Worm (Caenorhabditis elegans) whole organism, L1 larva: ENCODE results near the gene fip-4.

Source experiments
- C04F5.9 ChIP-seq: sonication (generic microtip); optimal IDR thresholded peaks from 2 replicates; lab custom pipeline; 2016; ENCODE audit warnings: missing genetic modification characterization, missing compliant biosample characterization
- C34B4.2 ChIP-seq: sonication (generic microtip); optimal IDR thresholded peaks from 2 replicates; lab custom pipeline; 2017; ENCODE audit warnings: mild to moderate bottlenecking, missing genetic modification characterization, missing compliant biosample characterization
- alr-1 ChIP-seq: fragments of 200-800 bp; sonication (Bioruptor generic); optimal IDR thresholded peaks from 2 replicates; lab custom pipeline; 2018; ENCODE audit warnings: borderline replicate concordance, mild to moderate bottlenecking, missing genetic modification characterization, missing compliant biosample characterization
- aly-2 ChIP-seq: fragments of 150-350 bp; optimal IDR thresholded peaks from 2 replicates; lab custom pipeline; 2014; ENCODE audit warnings: missing biosample characterization, missing genetic modification characterization
- ama-1 ChIP-seq: fragments of 150-350 bp; optimal IDR thresholded peaks from 2 replicates; lab custom pipeline; 2014
- blmp-1 ChIP-seq: fragments of 150-350 bp; optimal IDR thresholded peaks from 2 replicates; lab custom pipeline; 2014; ENCODE audit warnings: missing biosample characterization, missing genetic modification characterization
- ceh-63 ChIP-seq: fragments of 200-800 bp; sonication (Bioruptor generic); optimal IDR thresholded peaks from 2 replicates; lab custom pipeline; 2018; ENCODE audit warnings: mild to moderate bottlenecking, missing genetic modification characterization, missing compliant biosample characterization
- ceh-8 ChIP-seq: fragments of 200-800 bp; sonication (Bioruptor generic); optimal IDR thresholded peaks from 2 replicates; lab custom pipeline; 2018; ENCODE audit warnings: mild to moderate bottlenecking, missing genetic modification characterization, moderate library complexity, missing compliant biosample characterization
- ceh-82 ChIP-seq, 3 experiments: fragments of 150-350 bp in 1 of 3; sonication (generic microtip) in 2 of 3; optimal IDR thresholded peaks; 2 replicates each; lab custom pipeline; 2014 to 2017; ENCODE audit warnings: missing biosample characterization in 3 of 3, missing genetic modification characterization in 3 of 3
- ces-1 ChIP-seq: fragments of 150-350 bp; optimal IDR thresholded peaks from 2 replicates; lab custom pipeline; 2014; ENCODE audit warnings: missing biosample characterization, missing genetic modification reagents, missing genetic modification characterization
- dpl-1 ChIP-seq, 3 experiments: fragments of 150-350 bp in 2 of 3; sonication (generic microtip) in 1 of 3; optimal IDR thresholded peaks; 2 replicates each; lab custom pipeline; 2014 to 2017; ENCODE audit warnings: missing biosample characterization in 3 of 3, missing genetic modification characterization in 3 of 3, missing genetic modification reagents in 3 of 3
- efl-1 ChIP-seq, 4 experiments: fragments of 150-350 bp; optimal IDR thresholded peaks in 3 of 4; peaks in 1 of 4; 1 replicate in 1 of 4; 2 replicates in 3 of 4; lab custom pipeline; 2014; ENCODE audit warnings: missing biosample characterization in 2 of 4, missing genetic modification characterization in 2 of 4, missing genetic modification reagents in 2 of 4
- egl-13 ChIP-seq: sonication (generic microtip); optimal IDR thresholded peaks from 2 replicates; lab custom pipeline; 2016; ENCODE audit warnings: missing genotype, missing genetic modification reagents, missing genetic modification characterization, missing compliant biosample characterization
- elt-2 ChIP-seq: sonication (generic microtip); optimal IDR thresholded peaks from 2 replicates; lab custom pipeline; 2016; ENCODE audit warnings: missing genetic modification characterization, mild to moderate bottlenecking, inconsistent platforms, missing compliant biosample characterization, missing genetic modification reagents
- elt-3 ChIP-seq, 6 experiments: fragments of 150-350 bp in 1 of 6; sonication (generic microtip); optimal IDR thresholded peaks; 2 replicates each; lab custom pipeline; 2017 to 2018; ENCODE audit warnings: missing biosample characterization in 6 of 6, missing genetic modification characterization in 6 of 6, inconsistent platforms in 1 of 6
- ets-5 ChIP-seq: fragments of 200-800 bp; sonication (Bioruptor generic); IDR thresholded peaks from 2 replicates; pipeline ENCODE4 v1.3.6; 2022; ENCODE audit warnings: missing genetic modification characterization, missing compliant biosample characterization
- grh-1 ChIP-seq: fragments of 200-800 bp; sonication (Bioruptor generic); IDR thresholded peaks from 2 replicates; pipeline ENCODE4 v1.3.6; 2022; ENCODE audit warnings: missing genetic modification reagents, missing genetic modification characterization, missing compliant biosample characterization
- irx-1 ChIP-seq: sonication (generic microtip); optimal IDR thresholded peaks from 2 replicates; lab custom pipeline; 2016; ENCODE audit warnings: missing genetic modification characterization, missing compliant biosample characterization
- isw-1 ChIP-seq: fragments of 200-800 bp; sonication (Bioruptor generic); IDR thresholded peaks from 2 replicates; pipeline ENCODE4 v1.3.6; 2022; ENCODE audit warnings: missing genetic modification characterization, missing compliant biosample characterization
- lin-14 ChIP-seq: fragments of 200-800 bp; sonication (Bioruptor generic); optimal IDR thresholded peaks from 2 replicates; lab custom pipeline; 2018; ENCODE audit warnings: mild to moderate bottlenecking, missing genetic modification characterization, moderate library complexity, missing compliant biosample characterization
- lin-35 ChIP-seq, 2 experiments: fragments of 150-350 bp; optimal IDR thresholded peaks; 2 replicates each; lab custom pipeline; 2014; ENCODE audit warnings: missing biosample characterization in 2 of 2, missing genetic modification characterization in 2 of 2, missing genetic modification reagents in 2 of 2
- lsy-2 ChIP-seq, 2 experiments: fragments of 150-350 bp; optimal IDR thresholded peaks; 2 replicates each; lab custom pipeline; 2014; ENCODE audit warnings: missing biosample characterization in 2 of 2, missing genetic modification characterization in 2 of 2
- mep-1 ChIP-seq: fragments of 150-350 bp; optimal IDR thresholded peaks from 2 replicates; lab custom pipeline; 2014; ENCODE audit warnings: missing biosample characterization, missing genetic modification characterization
- nhr-11 ChIP-seq: fragments of 150-350 bp; optimal IDR thresholded peaks from 2 replicates; lab custom pipeline; 2014; ENCODE audit warnings: missing biosample characterization, missing genetic modification characterization
- nhr-12 ChIP-seq: sonication (generic microtip); optimal IDR thresholded peaks from 2 replicates; lab custom pipeline; 2017; ENCODE audit warnings: missing biosample characterization, missing genetic modification characterization
- nhr-19 ChIP-seq: fragments of 200-800 bp; sonication (Bioruptor generic); conservative IDR thresholded peaks from 2 replicates; pipeline ENCODE4 v1.3.6; 2022; ENCODE audit warnings: missing genetic modification characterization, missing compliant biosample characterization
- nhr-20 ChIP-seq: sonication (generic microtip); optimal IDR thresholded peaks from 2 replicates; lab custom pipeline; 2016; ENCODE audit warnings: mild to moderate bottlenecking, missing genetic modification characterization, missing compliant biosample characterization
- nhr-237 ChIP-seq: fragments of 150-350 bp; optimal IDR thresholded peaks from 2 replicates; lab custom pipeline; 2014; ENCODE audit warnings: missing biosample characterization, missing genetic modification characterization
- nhr-71 ChIP-seq: sonication (generic microtip); optimal IDR thresholded peaks from 2 replicates; lab custom pipeline; 2016; ENCODE audit warnings: mild to moderate bottlenecking, missing genetic modification characterization, moderate library complexity, missing compliant biosample characterization
- nhr-84 ChIP-seq: sonication (generic microtip); optimal IDR thresholded peaks from 2 replicates; lab custom pipeline; 2017; ENCODE audit warnings: missing biosample characterization, missing genetic modification characterization
- nhr-85 ChIP-seq: sonication (generic microtip); peaks from one replicate; lab custom pipeline; 2016; ENCODE audit warnings: missing genetic modification characterization, inconsistent platforms, missing compliant biosample characterization
- nhr-90 ChIP-seq: sonication (generic microtip); optimal IDR thresholded peaks from 2 replicates; lab custom pipeline; 2016; ENCODE audit warnings: mild to moderate bottlenecking, missing genetic modification characterization, missing compliant biosample characterization; ENCODE audit not compliant: poor library complexity
- pax-3 ChIP-seq: fragments of 200-800 bp; sonication (Bioruptor generic); optimal IDR thresholded peaks from 2 replicates; lab custom pipeline; 2018; ENCODE audit warnings: mild to moderate bottlenecking, missing genetic modification characterization, moderate library complexity, missing compliant biosample characterization
- pqm-1 ChIP-seq: sonication (generic microtip); optimal IDR thresholded peaks from 3 replicates; lab custom pipeline; 2017; ENCODE audit warnings: missing biosample characterization, missing genetic modification characterization
- rnt-1 ChIP-seq: sonication (generic microtip); optimal IDR thresholded peaks from 2 replicates; lab custom pipeline; 2016; ENCODE audit warnings: mild to moderate bottlenecking, missing genetic modification characterization, moderate library complexity, missing compliant biosample characterization
- snu-23 ChIP-seq: sonication (generic microtip); optimal IDR thresholded peaks from 2 replicates; lab custom pipeline; 2016; ENCODE audit warnings: missing genetic modification characterization, missing compliant biosample characterization
- sup-37 ChIP-seq: fragments of 200-800 bp; sonication (Bioruptor generic); optimal IDR thresholded peaks from 2 replicates; lab custom pipeline; 2018; ENCODE audit warnings: mild to moderate bottlenecking, missing genetic modification characterization, missing compliant biosample characterization
- tbx-2 ChIP-seq: sonication (generic microtip); optimal IDR thresholded peaks from 2 replicates; lab custom pipeline; 2016; ENCODE audit warnings: missing genetic modification characterization, missing compliant biosample characterization
- tlp-1 ChIP-seq: fragments of 150-350 bp; optimal IDR thresholded peaks from 2 replicates; lab custom pipeline; 2014; ENCODE audit warnings: missing biosample characterization, missing genetic modification characterization
- unc-130 ChIP-seq: fragments of 150-350 bp; optimal IDR thresholded peaks from 2 replicates; lab custom pipeline; 2017; ENCODE audit warnings: missing biosample characterization, missing genetic modification characterization, inconsistent platforms
- xbp-1 ChIP-seq: sonication (generic microtip); optimal IDR thresholded peaks from 2 replicates; lab custom pipeline; 2016; ENCODE audit warnings: missing genetic modification characterization, missing compliant biosample characterization
- ztf-11 ChIP-seq, 2 experiments: sonication (generic microtip); optimal IDR thresholded peaks; 2 replicates each; lab custom pipeline; 2016 to 2017; ENCODE audit warnings: missing genetic modification characterization in 2 of 2, missing biosample characterization in 1 of 2, missing compliant biosample characterization in 1 of 2
- ztf-4 ChIP-seq: fragments of 150-350 bp; optimal IDR thresholded peaks from 2 replicates; lab custom pipeline; 2014; ENCODE audit warnings: missing biosample characterization, missing genetic modification characterization

fip-4 gene

ce11 chrV:8654460-8655419 is 43.7 kb upstream of the fip-4 start:
- TF ChIP-seq lin-35 (GFP tag; optimal IDR thresholded peaks at IDR 0.05; lab: Kevin White, UChicago) (peak in 1 of 2 experiments; percentile 48), tbx-2 (tag; lab: Kevin White, UChicago) (no peak), isw-1 (GFP tag; lab: Robert Waterston, UW) (no peak), nhr-85 (tag; lab: Kevin White, UChicago) (no peak), elt-2 (peak; percentile 41), rnt-1 (tag; lab: Kevin White, UChicago) (peak; percentile 31), lin-14 (GFP tag; lab: Kevin White, UChicago) (peak; percentile 70)
- TF ChIP-seq, all 84 proteins: peak for 4

ce11 chrV:8653080-8653821 is 42.2 kb upstream of the fip-4 start:
- peak; percentile 47 for TF ChIP-seq rnt-1 (tag; lab: Kevin White, UChicago)
- TF ChIP-seq nhr-85 (tag; lab: Kevin White, UChicago), result peak; percentile 93
- TF ChIP-seq nhr-20 (tag; lab: Kevin White, UChicago), result peak; percentile 23
- TF ChIP-seq ets-5 (GFP tag; lab: Robert Waterston, UW), result no peak
- TF ChIP-seq nhr-84 (tag; lab: Kevin White, UChicago), result no peak
- TF ChIP-seq mep-1 (tag; lab: Kevin White, UChicago), result no peak
- TF ChIP-seq xbp-1 (tag; lab: Kevin White, UChicago), result no peak
- no peak for TF ChIP-seq sup-37 (GFP tag; lab: Kevin White, UChicago)
- no peak for TF ChIP-seq ceh-8 (GFP tag; lab: Kevin White, UChicago)
- no peak for TF ChIP-seq aly-2 (tag; lab: Kevin White, UChicago)
- no peak for TF ChIP-seq nhr-237
- TF ChIP-seq ces-1 (GFP tag; lab: Kevin White, UChicago), result no peak
- no peak for TF ChIP-seq pax-3 (tag; lab: Kevin White, UChicago)
- TF ChIP-seq ceh-63 (GFP tag; lab: Kevin White, UChicago), result no peak
- peak in 1 of 2 experiments; percentile 5 for TF ChIP-seq lin-35 (GFP tag; optimal IDR thresholded peaks at IDR 0.05; lab: Kevin White, UChicago)
- TF ChIP-seq lsy-2 (tag; optimal IDR thresholded peaks at IDR 0.05; lab: Kevin White, UChicago), result no peak
- TF ChIP-seq nhr-11 (tag; lab: Kevin White, UChicago), result no peak
- peak; percentile 20; the same call in 1 of the 2 replicates for TF ChIP-seq nhr-19
- peak; percentile 86 for TF ChIP-seq blmp-1 (tag; lab: Kevin White, UChicago)
- peak; percentile 10 for TF ChIP-seq tlp-1
- TF ChIP-seq ztf-11 (tag; optimal IDR thresholded peaks at IDR 0.05; lab: Kevin White, UChicago), result no peak
- TF ChIP-seq ama-1, result no peak
- TF ChIP-seq ztf-4, result no peak
- peak in 4 of 6 experiments; percentile 8 to 88 (median 58) for TF ChIP-seq elt-3 (tag; optimal IDR thresholded peaks at IDR 0.05; lab: Kevin White, UChicago)
- TF ChIP-seq nhr-90, result peak; percentile 33
- TF ChIP-seq elt-2, result peak; percentile 18
- peak; percentile 34 for TF ChIP-seq nhr-71

- TF ChIP-seq grh-1 (0 out of 2 replicates have a peak, but pooled peaks have one; percentile 6), C04F5.9 (tag; lab: Kevin White, UChicago) (no peak), xbp-1 (tag; lab: Kevin White, UChicago) (peak; percentile 54), nhr-85 (tag; lab: Kevin White, UChicago) (peak; percentile 92), sup-37 (GFP tag; lab: Kevin White, UChicago) (no peak), nhr-237 (no peak), alr-1 (no peak), pqm-1 (tag; lab: Kevin White, UChicago) (no peak), snu-23 (GFP tag; lab: Kevin White, UChicago) (peak; percentile 32), C34B4.2 (tag; lab: Kevin White, UChicago) (no peak), elt-3 (tag; optimal IDR thresholded peaks at IDR 0.05; lab: Kevin White, UChicago) (peak in 1 of 6 experiments; percentile 14), mep-1 (tag; lab: Kevin White, UChicago) (peak; percentile 18), nhr-71 (peak; percentile 22), nhr-12 (tag; lab: Kevin White, UChicago) (no peak), blmp-1 (tag; lab: Kevin White, UChicago) (peak; percentile 82), rnt-1 (tag; lab: Kevin White, UChicago) (peak; percentile 38), unc-130 (tag; lab: Kevin White, UChicago) (no peak), nhr-20 (tag; lab: Kevin White, UChicago) (peak; percentile 43), lin-14 (GFP tag; lab: Kevin White, UChicago) (peak; percentile 58), dpl-1 (GFP tag; optimal IDR thresholded peaks at IDR 0.05; lab: Kevin White, UChicago) (no peak), irx-1 (tag; lab: Kevin White, UChicago) (peak; percentile 23), isw-1 (GFP tag; lab: Robert Waterston, UW) (no peak), efl-1 (optimal IDR thresholded peaks at IDR 0.05; lab: Kevin White, UChicago) (no peak), efl-1 (GFP tag; optimal IDR thresholded peaks at IDR 0.05 in 1 of 2; lab: Kevin White, UChicago) (no peak), ceh-82 (tag; optimal IDR thresholded peaks at IDR 0.05; lab: Kevin White, UChicago) (no peak), egl-13 (tag; lab: Kevin White, UChicago) (no peak)
Observed at ce11 chrV:8652177-8652576, 41.1 kb upstream of the fip-4 start.
